Fruit fly (Drosophila melanogaster): ENCODE results near the gene bnb.

Gene bnb

dm6 chrX:18837046-18837445 lies 39.6 kb upstream of the bnb start (continued):
- peak; percentile 8 for TF ChIP-seq wek (GFP tag; optimal IDR thresholded peaks at IDR 0.05)
- TF ChIP-seq kay (GFP tag; optimal IDR thresholded peaks at IDR 0.05): peak; percentile 47
- no peak for TF ChIP-seq bowl (GFP tag; IDR thresholded peaks at IDR 0.05)
- TF ChIP-seq CG14050 (GFP tag; IDR thresholded peaks at IDR 0.05): peak; percentile 62; the same call in 2 of the 3 replicates
- peak in 1 of 2 experiments; percentile 27 for TF ChIP-seq Eip74EF (GFP tag; optimal IDR thresholded peaks at IDR 0.05)
- no peak for TF ChIP-seq Poxn (GFP tag; IDR thresholded peaks at IDR 0.05)
- peak; percentile 66 for TF ChIP-seq Rfx (GFP tag; IDR thresholded peaks at IDR 0.05)
- TF ChIP-seq ci (GFP tag; IDR thresholded peaks at IDR 0.05): 0 out of 3 replicates have a peak, but pooled peaks have one; percentile 61
- TF ChIP-seq CG17385 (GFP tag; optimal IDR thresholded peaks at IDR 0.05): peak; percentile 30
- peak; percentile 62 for TF ChIP-seq CG2712 (tag; optimal IDR thresholded peaks at IDR 0.05)
- TF ChIP-seq CG12659 (GFP tag; optimal IDR thresholded peaks at IDR 0.05): peak; percentile 41
- no peak for TF ChIP-seq CG8478 (optimal IDR thresholded peaks at IDR 0.05)
- TF ChIP-seq CG32532 (GFP tag; IDR thresholded peaks at IDR 0.05): peak; percentile 43; the same call in 1 of the 2 replicates
- TF ChIP-seq dimm (GFP tag; IDR thresholded peaks at IDR 0.05): 0 out of 2 replicates have a peak, but pooled peaks have one; percentile 31
- peak; percentile 63 for TF ChIP-seq CG4404 (GFP tag; IDR thresholded peaks at IDR 0.05)
- TF ChIP-seq CG18619 (GFP tag; optimal IDR thresholded peaks at IDR 0.05): peak; percentile 3
- peak; percentile 71 for TF ChIP-seq Ets65A (GFP tag)
- TF ChIP-seq corto (GFP tag; optimal IDR thresholded peaks at IDR 0.05): no peak
- TF ChIP-seq toy (GFP tag; IDR thresholded peaks at IDR 0.05): no peak
- peak; percentile 2 for TF ChIP-seq org-1 (GFP tag; optimal IDR thresholded peaks at IDR 0.05)
- peak; percentile 60 for TF ChIP-seq Drgx (GFP tag; IDR thresholded peaks at IDR 0.05)
- no peak for TF ChIP-seq ash1 (GFP tag; optimal IDR thresholded peaks at IDR 0.05)
- TF ChIP-seq E2f2 (GFP tag; IDR thresholded peaks at IDR 0.05): peak; percentile 48; the same call in 1 of the 2 replicates
- TF ChIP-seq sob (GFP tag; IDR thresholded peaks at IDR 0.05): peak; percentile 35; the same call in 1 of the 2 replicates
- 0 out of 2 replicates have a peak, but pooled peaks have one; percentile 23 for TF ChIP-seq CG17328 (GFP tag; IDR thresholded peaks at IDR 0.05)
- peak; percentile 45 for TF ChIP-seq CG9215 (GFP tag; IDR thresholded peaks at IDR 0.05)
- peak; percentile 24 for TF ChIP-seq CHES-1-like (GFP tag; optimal IDR thresholded peaks at IDR 0.05)
- TF ChIP-seq CG10543 (GFP tag; optimal IDR thresholded peaks at IDR 0.05): peak; percentile 69
- TF ChIP-seq kni (GFP tag; optimal IDR thresholded peaks at IDR 0.05): no peak
- 0 out of 3 replicates have a peak, but pooled peaks have one; percentile 11 for TF ChIP-seq Mrtf (GFP tag; IDR thresholded peaks at IDR 0.05)
- peak; percentile 22 for TF ChIP-seq PHDP (tag; optimal IDR thresholded peaks at IDR 0.05)
- 0 out of 2 replicates have a peak, but pooled peaks have one; percentile 22 for TF ChIP-seq ro (GFP tag; IDR thresholded peaks at IDR 0.05)
- TF ChIP-seq so (GFP tag; IDR thresholded peaks at IDR 0.05): peak; percentile 79
- TF ChIP-seq nerfin-1 (tag; optimal IDR thresholded peaks at IDR 0.05): peak; percentile 18
- TF ChIP-seq CG4424 (GFP tag; optimal IDR thresholded peaks at IDR 0.05): no peak
- peak; percentile 22 for TF ChIP-seq Side (GFP tag; optimal IDR thresholded peaks at IDR 0.05)
- peak; percentile 0 for TF ChIP-seq pros (GFP tag; optimal IDR thresholded peaks at IDR 0.05)
- peak; percentile 59 for TF ChIP-seq CG11504 (tag; optimal IDR thresholded peaks at IDR 0.05)
- peak; percentile 37 for TF ChIP-seq Antp (GFP tag; optimal IDR thresholded peaks at IDR 0.05)
- TF ChIP-seq vvl (GFP tag; IDR thresholded peaks at IDR 0.05): peak; percentile 46; the same call in 1 of the 2 replicates
- peak in 1 of 2 experiments; percentile 35 for TF ChIP-seq pan (optimal IDR thresholded peaks at IDR 0.05)
- TF ChIP-seq pan (GFP tag; optimal IDR thresholded peaks at IDR 0.05 in 1 of 2, IDR thresholded peaks at IDR 0.05 in 1 of 2): peak in 1 of 2 experiments; percentile 71
- TF ChIP-seq Hey (tag; optimal IDR thresholded peaks at IDR 0.05): no peak
- no peak for TF ChIP-seq CG16813 (GFP tag; IDR thresholded peaks at IDR 0.05; ENCODE audit: partially characterized antibody)
- peak; percentile 16 for TF ChIP-seq Dek (tag; optimal IDR thresholded peaks at IDR 0.05)
- TF ChIP-seq dpn (GFP tag; optimal IDR thresholded peaks at IDR 0.05): peak; percentile 41 to 42
- TF ChIP-seq tio (GFP tag; optimal IDR thresholded peaks at IDR 0.05): peak; percentile 17
- peak; percentile 62 for TF ChIP-seq sug (tag; optimal IDR thresholded peaks at IDR 0.05)
- TF ChIP-seq Camta (GFP tag; optimal IDR thresholded peaks at IDR 0.05): peak; percentile 22
- peak; percentile 67 for TF ChIP-seq CG14441 (GFP tag; IDR thresholded peaks at IDR 0.05)
- no peak for TF ChIP-seq hth (optimal IDR thresholded peaks at IDR 0.05)
- TF ChIP-seq run (tag; optimal IDR thresholded peaks at IDR 0.05): peak; percentile 1
